Fruit fly (Drosophila melanogaster): ENCODE data around the gene hng3.

hng3 gene

DNA sequence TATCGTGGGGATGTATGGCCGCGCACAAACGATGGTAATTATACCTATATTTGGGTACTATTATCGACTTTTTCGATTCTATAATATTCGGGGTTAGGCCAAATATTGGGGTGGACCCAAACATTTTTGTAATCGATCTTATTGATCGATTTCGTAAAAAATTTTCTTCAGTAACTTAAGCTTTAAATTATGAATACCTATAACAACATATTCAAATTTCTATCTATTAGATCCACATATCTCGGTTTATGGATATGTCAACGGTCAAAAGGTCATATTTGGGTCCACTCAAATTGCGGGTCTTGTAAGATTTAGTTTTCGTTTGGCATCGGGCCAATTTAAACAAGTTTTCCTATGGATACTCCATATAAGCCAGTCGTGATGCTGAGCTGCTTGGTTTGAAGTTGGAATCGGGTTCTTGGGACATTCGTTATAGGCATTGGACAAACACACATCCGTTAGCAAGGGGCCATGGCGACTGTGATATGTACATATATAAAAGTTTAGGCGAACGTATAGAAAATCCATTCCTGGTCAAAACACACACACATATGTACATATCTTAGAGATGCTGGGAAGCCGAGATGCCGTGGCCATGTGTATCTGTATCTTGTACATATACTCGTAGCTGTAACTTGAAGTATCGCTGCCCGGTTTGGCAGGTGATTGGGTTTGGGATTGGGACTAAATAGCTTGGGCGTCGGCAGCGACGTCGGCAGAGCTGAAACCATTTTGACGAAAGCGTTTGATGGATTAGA, 55.0 kb downstream of the hng3 start (continued):
- TF ChIP-seq D19B (GFP tag; optimal IDR thresholded peaks at IDR 0.05) (peak; percentile 49), sna (GFP tag; IDR thresholded peaks at IDR 0.05; ENCODE audit: partially characterized antibody) (no peak), CG15269 (tag; optimal IDR thresholded peaks at IDR 0.05) (peak; percentile 76), org-1 (GFP tag; optimal IDR thresholded peaks at IDR 0.05) (peak; percentile 47), CG4328 (GFP tag; optimal IDR thresholded peaks at IDR 0.05) (peak; percentile 16), dm (GFP tag; optimal IDR thresholded peaks at IDR 0.05) (no peak), kah (GFP tag; optimal IDR thresholded peaks at IDR 0.05) (peak; percentile 46), CG11696 (GFP tag; IDR thresholded peaks at IDR 0.05) (no peak), Hand (GFP tag; optimal IDR thresholded peaks at IDR 0.05) (peak; percentile 67), unc-4 (GFP tag; IDR thresholded peaks at IDR 0.05; ENCODE audit: partially characterized antibody) (no peak), CG33557 (GFP tag; optimal IDR thresholded peaks at IDR 0.05) (no peak), CG6813 (GFP tag; optimal IDR thresholded peaks at IDR 0.05) (peak; percentile 21), salm (tag; optimal IDR thresholded peaks at IDR 0.05) (peak; percentile 41), peb (GFP tag; IDR thresholded peaks at IDR 0.05) (no peak), vfl (GFP tag; optimal IDR thresholded peaks at IDR 0.05) (peak; percentile 13), pfk (GFP tag; optimal IDR thresholded peaks at IDR 0.05) (no peak), CG16779 (GFP tag; IDR thresholded peaks at IDR 0.05) (no peak), Rfx (GFP tag; IDR thresholded peaks at IDR 0.05) (peak; percentile 71), CG7786 (GFP tag; optimal IDR thresholded peaks at IDR 0.05) (no peak), E2f2 (GFP tag; IDR thresholded peaks at IDR 0.05) (peak; percentile 31; the same call in 1 of the 2 replicates), Poxn (GFP tag; IDR thresholded peaks at IDR 0.05) (no peak), B-H1 (GFP tag; IDR thresholded peaks at IDR 0.05) (no peak; the same call in 2 of the 3 replicates), Dfd (GFP tag; optimal IDR thresholded peaks at IDR 0.05) (no peak), tx (GFP tag; optimal IDR thresholded peaks at IDR 0.05) (no peak), CG2199 (GFP tag; IDR thresholded peaks at IDR 0.05) (no peak), HLH3B (GFP tag; IDR thresholded peaks at IDR 0.05) (peak; percentile 56; the same call in 1 of the 2 replicates), dysf (GFP tag; IDR thresholded peaks at IDR 0.05) (peak; percentile 67), CG15479 (GFP tag; optimal IDR thresholded peaks at IDR 0.05) (no peak), Ets65A (GFP tag) (no peak), CG16815 (GFP tag; optimal IDR thresholded peaks at IDR 0.05) (peak; percentile 10), CG3163 (GFP tag; optimal IDR thresholded peaks at IDR 0.05) (no peak), CG2875 (GFP tag; optimal IDR thresholded peaks at IDR 0.05) (peak; percentile 42), NfI (GFP tag; optimal IDR thresholded peaks at IDR 0.05) (peak; percentile 60), exex (tag; optimal IDR thresholded peaks at IDR 0.05) (no peak), CG32532 (GFP tag; IDR thresholded peaks at IDR 0.05) (peak; percentile 62; the same call in 1 of the 2 replicates), Lim3 (GFP tag; IDR thresholded peaks at IDR 0.05) (no peak), CG9797 (GFP tag; optimal IDR thresholded peaks at IDR 0.05) (no peak), ro (GFP tag; IDR thresholded peaks at IDR 0.05) (no peak), ase (GFP tag; IDR thresholded peaks at IDR 0.05) (peak; percentile 17; the same call in 1 of the 3 replicates), CG2202 (tag; optimal IDR thresholded peaks at IDR 0.05) (peak; percentile 35), Xrp1 (GFP tag; IDR thresholded peaks at IDR 0.05) (peak; percentile 69), ATbp (GFP tag; optimal IDR thresholded peaks at IDR 0.05) (peak; percentile 65), chif (GFP tag; optimal IDR thresholded peaks at IDR 0.05) (peak; percentile 23 to 48), lab (GFP tag; optimal IDR thresholded peaks at IDR 0.05) (peak; percentile 80), pita (GFP tag; optimal IDR thresholded peaks at IDR 0.05) (no peak), CG3995 (GFP tag; optimal IDR thresholded peaks at IDR 0.05) (no peak), bowl (GFP tag; IDR thresholded peaks at IDR 0.05) (no peak), Nf-YB (GFP tag; optimal IDR thresholded peaks at IDR 0.05) (peak; percentile 54), CG5180 (GFP tag; optimal IDR thresholded peaks at IDR 0.05) (no peak), CG8478 (optimal IDR thresholded peaks at IDR 0.05) (no peak)

Measured in whole organism, embryonic.